Fruit fly (Drosophila melanogaster): Measurements from ENCODE around the gene Sfp23F.

Gene Sfp23F

dm6 chr2L:3410260-3410659 lies 22.7 kb upstream of the Sfp23F start, which contains the start of gene CG8840:
Gene CG8840 (plus strand): TSS chr2L:3410560.
- no peak for TF ChIP-seq Hr39 (GFP tag; optimal IDR thresholded peaks at IDR 0.05)
- no peak for TF ChIP-seq lz (GFP tag; optimal IDR thresholded peaks at IDR 0.05)
- TF ChIP-seq Sox15 (GFP tag; optimal IDR thresholded peaks at IDR 0.05): no peak
- TF ChIP-seq Eip75B (GFP tag; optimal IDR thresholded peaks at IDR 0.05): no peak
- no peak for TF ChIP-seq CG8632 (GFP tag; optimal IDR thresholded peaks at IDR 0.05)
- no peak for TF ChIP-seq OdsH (GFP tag; optimal IDR thresholded peaks at IDR 0.05)
- no peak for TF ChIP-seq CG6792 (GFP tag; optimal IDR thresholded peaks at IDR 0.05)
- TF ChIP-seq salr (GFP tag; optimal IDR thresholded peaks at IDR 0.05): no peak
- no peak for TF ChIP-seq CG4318 (GFP tag; optimal IDR thresholded peaks at IDR 0.05)
- TF ChIP-seq Hr38 (GFP tag; optimal IDR thresholded peaks at IDR 0.05): no peak

dm6 chr2L:3407722-3408121 lies 20.2 kb upstream of the Sfp23F start:
- TF ChIP-seq Eip78C (GFP tag): no peak

DNA sequence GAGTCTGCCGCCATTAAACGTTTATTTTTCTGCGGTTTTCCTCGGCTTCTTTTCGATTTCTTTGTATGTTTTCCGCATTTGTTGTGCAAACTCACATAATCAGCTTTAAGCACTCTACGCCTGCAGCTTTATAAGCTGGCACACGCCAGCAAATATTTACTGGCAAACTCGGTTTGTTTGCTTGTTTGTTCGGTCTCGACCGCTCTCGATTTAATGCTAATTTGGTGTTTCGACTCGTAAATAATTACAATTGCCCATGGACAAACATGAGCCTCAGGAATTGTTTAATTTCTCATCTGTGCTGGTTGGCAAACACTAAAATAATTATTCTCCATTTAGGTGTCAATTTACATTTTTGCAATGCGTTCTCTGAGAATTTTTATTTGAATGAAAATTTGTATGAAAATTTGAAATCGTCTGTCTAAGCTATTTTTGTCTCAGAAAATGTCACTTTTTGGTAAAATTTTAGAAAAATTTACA lies 10.1 kb upstream of the Sfp23F start, which contains the start of gene CG34175:
CG34175 (plus strand) TSS at position 430 of the 480 bp plus-strand sequence.
- TF ChIP-seq CG6792 (GFP tag; optimal IDR thresholded peaks at IDR 0.05): no peak
- TF ChIP-seq net (GFP tag; optimal IDR thresholded peaks at IDR 0.05): no peak
- no peak for TF ChIP-seq Hr38 (GFP tag; optimal IDR thresholded peaks at IDR 0.05)
- TF ChIP-seq fkh (GFP tag; optimal IDR thresholded peaks at IDR 0.05): no peak
- no peak for TF ChIP-seq eg (GFP tag; IDR thresholded peaks at IDR 0.05)
- TF ChIP-seq Lpt (GFP tag; optimal IDR thresholded peaks at IDR 0.05): no peak
- TF ChIP-seq CG7368 (GFP tag; optimal IDR thresholded peaks at IDR 0.05): no peak
- no peak for TF ChIP-seq svp (GFP tag)
- no peak for TF ChIP-seq dac (GFP tag; optimal IDR thresholded peaks at IDR 0.05)
- no peak for TF ChIP-seq CG32006 (GFP tag; optimal IDR thresholded peaks at IDR 0.05)

DNA sequence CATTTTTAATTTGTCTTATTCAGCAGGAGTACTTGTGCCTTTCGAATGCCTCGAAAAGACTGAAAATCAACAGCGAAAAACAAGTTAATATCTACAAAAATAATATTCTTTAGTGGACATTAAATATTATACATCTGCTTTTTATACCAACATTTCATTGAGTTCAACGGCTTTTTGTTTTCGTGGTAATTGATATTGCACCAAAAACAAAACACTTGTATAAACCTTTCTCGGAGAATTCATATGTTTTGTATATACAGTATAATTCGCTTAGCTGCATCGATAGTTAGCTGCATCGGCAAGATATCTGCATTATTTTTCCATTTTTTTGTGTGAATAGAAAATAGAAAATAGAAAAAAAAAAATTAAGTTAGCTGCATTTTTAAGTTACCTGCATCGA lies 853 bp upstream of the Sfp23F start, which contains the start of gene CG42460:
CG42460 (minus strand) TSS at position 101 of the 400 bp plus-strand sequence.
- TF ChIP-seq svp (GFP tag): peak; percentile 13

- TF ChIP-seq Sox15 (GFP tag; optimal IDR thresholded peaks at IDR 0.05) (peak; percentile 78), CG15336 (GFP tag; IDR thresholded peaks at IDR 0.05) (peak; percentile 59), lz (GFP tag; optimal IDR thresholded peaks at IDR 0.05) (peak; percentile 82), Lpt (GFP tag; optimal IDR thresholded peaks at IDR 0.05) (peak; percentile 53), CG11902 (GFP tag; optimal IDR thresholded peaks at IDR 0.05) (peak; percentile 74), CG31627 (GFP tag; optimal IDR thresholded peaks at IDR 0.05) (peak; percentile 88), topi (GFP tag; optimal IDR thresholded peaks at IDR 0.05) (peak; percentile 73), CG4318 (GFP tag; optimal IDR thresholded peaks at IDR 0.05) (peak; percentile 72), Eip78C (GFP tag) (peak; percentile 82), OdsH (GFP tag; optimal IDR thresholded peaks at IDR 0.05) (peak; percentile 77), CG7368 (GFP tag; optimal IDR thresholded peaks at IDR 0.05) (no peak), acj6 (GFP tag; optimal IDR thresholded peaks at IDR 0.05) (peak; percentile 73), Ets96B (tag; optimal IDR thresholded peaks at IDR 0.05) (peak; percentile 58), CG32006 (GFP tag; optimal IDR thresholded peaks at IDR 0.05) (peak; percentile 77), pdm3 (GFP tag; optimal IDR thresholded peaks at IDR 0.05) (peak; percentile 80), CG1621 (tag; optimal IDR thresholded peaks at IDR 0.05) (peak; percentile 36), CG6808 (GFP tag; optimal IDR thresholded peaks at IDR 0.05) (no peak), Smox (GFP tag; optimal IDR thresholded peaks at IDR 0.05) (peak; percentile 72), CG8632 (GFP tag; optimal IDR thresholded peaks at IDR 0.05) (peak; percentile 19), CG11294 (GFP tag; IDR thresholded peaks at IDR 0.05) (peak; percentile 60; the same call in 1 of the 2 replicates), fkh (GFP tag; optimal IDR thresholded peaks at IDR 0.05) (peak; percentile 72), CG8119 (GFP tag; IDR thresholded peaks at IDR 0.05) (peak; percentile 42; the same call in 1 of the 3 replicates), Blimp-1 (GFP tag; optimal IDR thresholded peaks at IDR 0.05) (no peak), svp (GFP tag) (peak; percentile 89), CG11762 (GFP tag; optimal IDR thresholded peaks at IDR 0.05; ENCODE audit: insufficient read depth) (peak; percentile 1), CG3919 (GFP tag; optimal IDR thresholded peaks at IDR 0.05) (peak; percentile 74), esn (GFP tag; optimal IDR thresholded peaks at IDR 0.05) (peak; percentile 82), fd59A (GFP tag; optimal IDR thresholded peaks at IDR 0.05) (peak; percentile 25), Eip75B (GFP tag; optimal IDR thresholded peaks at IDR 0.05) (peak; percentile 65), CG6276 (GFP tag; optimal IDR thresholded peaks at IDR 0.05) (no peak), dsx (GFP tag; optimal IDR thresholded peaks at IDR 0.05; ENCODE audit: poor library complexity, severe bottlenecking) (peak; percentile 50), CG10631 (GFP tag; optimal IDR thresholded peaks at IDR 0.05) (peak; percentile 83), CG10669 (GFP tag; optimal IDR thresholded peaks at IDR 0.05) (peak; percentile 45), Eip93F (GFP tag; optimal IDR thresholded peaks at IDR 0.05) (no peak), Hr39 (GFP tag; optimal IDR thresholded peaks at IDR 0.05) (peak; percentile 90)
Measured at dm6 chr2L:3376684-3377086, 10.9 kb downstream of the Sfp23F start, which contains the start of the genes CG9662 and Ptpa. Gene CG9662 (minus strand): TSS chr2L:3376737. Gene Ptpa (plus strand): TSS chr2L:3377002.

Data from whole organism, prepupa.